Worm (Caenorhabditis elegans): ENCODE measurements around the gene unc-39.

- TF ChIP-seq snpc-4 (GFP tag; optimal IDR thresholded peaks at IDR 0.05) (no peak), snpc-4 (tag; optimal IDR thresholded peaks at IDR 0.05) (no peak), ets-4 (GFP tag; optimal IDR thresholded peaks at IDR 0.05) (no peak), madf-6 (GFP tag; IDR thresholded peaks at IDR 0.05) (no peak), ama-1 (optimal IDR thresholded peaks at IDR 0.05) (no peak), ama-1 (GFP tag; optimal IDR thresholded peaks at IDR 0.05) (no peak), ccch-3 (GFP tag; optimal IDR thresholded peaks at IDR 0.05) (no peak), attf-3 (GFP tag; conservative IDR thresholded peaks at IDR 0.05) (no peak), egl-18 (GFP tag; IDR thresholded peaks at IDR 0.05) (no peak), ekl-4 (GFP tag; IDR thresholded peaks at IDR 0.05) (no peak), lsl-1 (GFP tag; optimal IDR thresholded peaks at IDR 0.05) (no peak), T07F8.4 (tag; optimal IDR thresholded peaks at IDR 0.05) (no peak), F52B5.7 (tag; optimal IDR thresholded peaks at IDR 0.05) (no peak), egrh-3 (GFP tag; IDR thresholded peaks at IDR 0.05) (no peak), snpc-1.3 (tag; optimal IDR thresholded peaks at IDR 0.05; ENCODE audit: insufficient read depth) (no peak)
Measured at ce11 chrV:14378986-14379385, 6.1 kb downstream of the unc-39 start, which contains the start of gene npr-43.

Measured in whole organism, young adult.